Fruit fly (Drosophila melanogaster) whole organism, embryonic: Measurements from ENCODE around the gene cindr.
A peak's percentile ranks its signal among the peaks of the same experiment; 100 is the strongest.

Source experiments
- CG10209 ChIP-seq: fragments of 200-800 bp; sonication (Bioruptor generic); optimal IDR thresholded peaks from 3 replicates; lab custom pipeline; 2017; ENCODE audit warnings: missing biosample characterization, mild to moderate bottlenecking, missing genetic modification characterization, missing genetic modification reagents
- CG10321 ChIP-seq: fragments of 200-800 bp; sonication (Bioruptor generic); IDR thresholded peaks from 2 replicates; pipeline ENCODE4 v1.3.6; 2022; ENCODE audit warnings: missing biosample characterization, missing genetic modification characterization
- CG10366 ChIP-seq: fragments of 200-800 bp; sonication (Bioruptor generic); IDR thresholded peaks from 2 replicates; pipeline ENCODE4 v1.3.6; 2022; ENCODE audit warnings: missing biosample characterization, missing genetic modification characterization
- CG10431 ChIP-seq: fragments of 200-800 bp; sonication (Bioruptor generic); optimal IDR thresholded peaks from 3 replicates; lab custom pipeline; 2018; ENCODE audit warnings: missing biosample characterization, mild to moderate bottlenecking, missing genetic modification characterization
- CG14014 ChIP-seq: fragments of 200-800 bp; sonication (Bioruptor generic); IDR thresholded peaks from 2 replicates; pipeline ENCODE4 v1.3.6; 2022; ENCODE audit warnings: missing biosample characterization, missing genetic modification characterization
- CG1529 ChIP-seq: fragments of 200-800 bp; sonication (Bioruptor generic); optimal IDR thresholded peaks from 3 replicates; lab custom pipeline; 2018; ENCODE audit warnings: missing biosample characterization, missing genetic modification characterization
- CG16813 ChIP-seq: fragments of 200-800 bp; sonication (Bioruptor generic); IDR thresholded peaks from 3 replicates; pipeline ENCODE4 v1.3.6; 2022; ENCODE audit warnings: missing biosample characterization, missing genetic modification characterization; ENCODE audit not compliant: partially characterized antibody
- CG1792 ChIP-seq: fragments of 200-800 bp; sonication (Bioruptor generic); optimal IDR thresholded peaks from 2 replicates; lab custom pipeline; 2016; ENCODE audit warnings: missing biosample characterization, missing genetic modification characterization
- CG2120 ChIP-seq: fragments of 200-800 bp; sonication (Bioruptor generic); optimal IDR thresholded peaks from 3 replicates; lab custom pipeline; 2016; ENCODE audit warnings: missing biosample characterization, missing genetic modification characterization
- CG30403 ChIP-seq: fragments of 200-800 bp; sonication (Bioruptor generic); optimal IDR thresholded peaks from 3 replicates; lab custom pipeline; 2016; ENCODE audit warnings: missing biosample characterization, missing genetic modification characterization
- CG31365 ChIP-seq: fragments of 200-800 bp; sonication (Bioruptor generic); optimal IDR thresholded peaks from 2 replicates; lab custom pipeline; 2018; ENCODE audit warnings: missing biosample characterization, mild to moderate bottlenecking, missing genetic modification characterization
- CG33213 ChIP-seq: fragments of 200-800 bp; sonication (Bioruptor generic); optimal IDR thresholded peaks from 3 replicates; lab custom pipeline; 2016; ENCODE audit warnings: missing biosample characterization, missing genetic modification characterization
- CG3407 ChIP-seq: fragments of 200-800 bp; sonication (Bioruptor generic); optimal IDR thresholded peaks from 2 replicates; lab custom pipeline; 2018; ENCODE audit warnings: missing biosample characterization, mild to moderate bottlenecking, missing genetic modification characterization
- CG7556 ChIP-seq: fragments of 200-800 bp; sonication (Bioruptor generic); optimal IDR thresholded peaks from 2 replicates; lab custom pipeline; 2017; ENCODE audit warnings: missing biosample characterization, mild to moderate bottlenecking, missing genetic modification characterization
- CG9437 ChIP-seq: fragments of 200-800 bp; sonication (Bioruptor generic); optimal IDR thresholded peaks from 2 replicates; lab custom pipeline; 2018; ENCODE audit warnings: missing biosample characterization, mild to moderate bottlenecking, missing genetic modification characterization
- D ChIP-seq, 2 experiments: fragments of 200-800 bp in 1 of 2; fragments of >200 bp in 1 of 2; sonication (Bioruptor generic) in 1 of 2; optimal IDR thresholded peaks; 2 replicates in 1 of 2; 3 replicates in 1 of 2; lab custom pipeline; 2017; ENCODE audit warnings: mild to moderate bottlenecking in 1 of 2, missing biosample characterization in 1 of 2, missing genetic modification characterization in 1 of 2, missing genetic modification reagents in 1 of 2
- Doc2 ChIP-seq: fragments of 200-800 bp; sonication (Bioruptor generic); IDR thresholded peaks from 2 replicates; pipeline ENCODE4 v1.3.6; 2022; ENCODE audit warnings: missing biosample characterization, missing genetic modification characterization
- Dref ChIP-seq: fragments of 200-800 bp; sonication (Bioruptor generic); IDR thresholded peaks from 2 replicates; pipeline ENCODE4 v1.3.6; 2022; ENCODE audit warnings: missing biosample characterization, missing genetic modification characterization
- Elba2 ChIP-seq: fragments of 200-800 bp; sonication (Bioruptor generic); optimal IDR thresholded peaks from 3 replicates; lab custom pipeline; 2016; ENCODE audit warnings: missing biosample characterization, missing genetic modification characterization
- HLHmδ ChIP-seq: fragments of 200-800 bp; sonication (Bioruptor generic); optimal IDR thresholded peaks from 2 replicates; lab custom pipeline; 2018; ENCODE audit warnings: missing biosample characterization, mild to moderate bottlenecking, missing genetic modification characterization, moderate library complexity
- Hand ChIP-seq: fragments of 200-800 bp; sonication (Bioruptor generic); optimal IDR thresholded peaks from 2 replicates; lab custom pipeline; 2017; ENCODE audit warnings: mild to moderate bottlenecking, missing biosample characterization, missing genetic modification reagents, missing genetic modification characterization
- Hr78 ChIP-seq, 2 experiments: fragments of 200-800 bp in 1 of 2; fragments of >200 bp in 1 of 2; sonication (Bioruptor generic) in 1 of 2; optimal IDR thresholded peaks; 2 replicates each; lab custom pipeline; 2017 to 2019; ENCODE audit warnings: missing biosample characterization in 2 of 2, missing genetic modification characterization in 2 of 2, mild to moderate bottlenecking in 1 of 2, moderate library complexity in 1 of 2
- Lpt ChIP-seq: fragments of >200 bp; optimal IDR thresholded peaks from 2 replicates; lab custom pipeline; 2018; ENCODE audit warnings: missing biosample characterization, missing genetic modification characterization
- Med ChIP-seq: fragments of 200-800 bp; sonication (Bioruptor generic); peaks from one replicate; lab custom pipeline; 2016; ENCODE audit warnings: missing biosample characterization, missing genetic modification characterization, mild to moderate bottlenecking, inconsistent platforms, moderate library complexity
- Mrtf ChIP-seq: fragments of 200-800 bp; sonication (Bioruptor generic); IDR thresholded peaks from 3 replicates; pipeline ENCODE4 v1.3.6; 2022; ENCODE audit warnings: missing biosample characterization, missing genetic modification characterization
- Myb ChIP-seq: fragments of 200-800 bp; sonication (Bioruptor generic); optimal IDR thresholded peaks from 2 replicates; lab custom pipeline; 2016; ENCODE audit warnings: missing biosample characterization, missing genetic modification characterization
- NK7.1 ChIP-seq: fragments of 200-800 bp; sonication (Bioruptor generic); optimal IDR thresholded peaks from 3 replicates; lab custom pipeline; 2016; ENCODE audit warnings: missing biosample characterization, missing genetic modification characterization
- Scr ChIP-seq: fragments of 200-800 bp; sonication (Bioruptor generic); IDR thresholded peaks from 2 replicates; pipeline ENCODE4 v1.3.6; 2022; ENCODE audit warnings: missing biosample characterization, missing genetic modification characterization; ENCODE audit not compliant: partially characterized antibody
- Xbp1 ChIP-seq: fragments of 200-800 bp; sonication (Bioruptor generic); optimal IDR thresholded peaks from 3 replicates; lab custom pipeline; 2016; ENCODE audit warnings: missing biosample characterization, mild to moderate bottlenecking, missing genetic modification characterization
- Xrp1 ChIP-seq: fragments of 200-800 bp; sonication (Bioruptor generic); IDR thresholded peaks from 2 replicates; pipeline ENCODE4 v1.3.6; 2022; ENCODE audit warnings: missing biosample characterization, missing genetic modification characterization
- abd-A ChIP-seq: fragments of 200-800 bp; sonication (Bioruptor generic); optimal IDR thresholded peaks from 3 replicates; lab custom pipeline; 2019; ENCODE audit warnings: missing biosample characterization, mild to moderate bottlenecking, missing genetic modification characterization, moderate library complexity
- btn ChIP-seq: fragments of 200-800 bp; sonication (Bioruptor generic); optimal IDR thresholded peaks from 2 replicates; lab custom pipeline; 2016; ENCODE audit warnings: missing biosample characterization, missing genetic modification characterization
- cg ChIP-seq: fragments of 200-800 bp; sonication (Bioruptor generic); optimal IDR thresholded peaks from 3 replicates; lab custom pipeline; 2019; ENCODE audit warnings: missing biosample characterization, mild to moderate bottlenecking, missing genetic modification characterization, moderate library complexity
- chn ChIP-seq: fragments of 200-800 bp; sonication (Bioruptor generic); optimal IDR thresholded peaks from 2 replicates; lab custom pipeline; 2016; ENCODE audit warnings: missing biosample characterization, missing genetic modification characterization
- gcm ChIP-seq: fragments of 200-800 bp; sonication (Bioruptor generic); optimal IDR thresholded peaks from 2 replicates; lab custom pipeline; 2019; ENCODE audit warnings: missing biosample characterization, mild to moderate bottlenecking, missing genetic modification characterization, moderate library complexity
- ind ChIP-seq: fragments of 200-800 bp; sonication (Bioruptor generic); optimal IDR thresholded peaks from 3 replicates; lab custom pipeline; 2016; ENCODE audit warnings: missing biosample characterization, missing genetic modification characterization
- klu ChIP-seq: fragments of 200-800 bp; sonication (Bioruptor generic); IDR thresholded peaks from 2 replicates; pipeline ENCODE4 v1.3.6; 2022; ENCODE audit warnings: missing biosample characterization, missing genetic modification characterization
- lbe ChIP-seq: fragments of 200-800 bp; sonication (Bioruptor generic); optimal IDR thresholded peaks from 2 replicates; lab custom pipeline; 2016; ENCODE audit warnings: missing biosample characterization, mild to moderate bottlenecking, missing genetic modification characterization
- lmd ChIP-seq: fragments of 200-800 bp; sonication (Bioruptor generic); IDR thresholded peaks from 2 replicates; pipeline ENCODE4 v1.3.6; 2022; ENCODE audit warnings: missing biosample characterization, missing genetic modification characterization
- oc ChIP-seq: fragments of 200-800 bp; sonication (Bioruptor generic); optimal IDR thresholded peaks from 2 replicates; lab custom pipeline; 2018; ENCODE audit warnings: missing biosample characterization, mild to moderate bottlenecking, missing genetic modification characterization, moderate library complexity
- otp ChIP-seq: fragments of 200-800 bp; sonication (Bioruptor generic); IDR thresholded peaks from 3 replicates; pipeline ENCODE4, ENCODE4 v1.3.6; 2022; ENCODE audit warnings: missing biosample characterization, missing genetic modification characterization
- pita ChIP-seq: fragments of 200-800 bp; sonication (Bioruptor generic); optimal IDR thresholded peaks from 2 replicates; lab custom pipeline; 2017; ENCODE audit warnings: missing biosample characterization, mild to moderate bottlenecking, missing genetic modification characterization
- scrt ChIP-seq: fragments of 200-800 bp; sonication (Bioruptor generic); optimal IDR thresholded peaks from 2 replicates; lab custom pipeline; 2018; ENCODE audit warnings: missing biosample characterization, mild to moderate bottlenecking, missing genetic modification characterization, moderate library complexity
- tgo ChIP-seq: fragments of 200-800 bp; sonication (Bioruptor generic); IDR thresholded peaks from 3 replicates; pipeline ENCODE4 v1.3.6; 2022; ENCODE audit warnings: missing biosample characterization, missing genetic modification characterization
- tin ChIP-seq: fragments of 200-800 bp; sonication (Bioruptor generic); optimal IDR thresholded peaks from 3 replicates; lab custom pipeline; 2016; ENCODE audit warnings: missing biosample characterization, missing genetic modification characterization
- tx ChIP-seq: fragments of 200-800 bp; sonication (Bioruptor generic); optimal IDR thresholded peaks from 2 replicates; lab custom pipeline; 2016; ENCODE audit warnings: missing biosample characterization, missing genetic modification characterization
- usp ChIP-seq: fragments of >200 bp; optimal IDR thresholded peaks from 2 replicates; lab custom pipeline; 2017; ENCODE audit warnings: missing biosample characterization, missing genetic modification characterization
- vvl ChIP-seq: fragments of 200-800 bp; sonication (Bioruptor generic); IDR thresholded peaks from 2 replicates; pipeline ENCODE4 v1.3.6; 2022; ENCODE audit warnings: missing biosample characterization, missing genetic modification characterization
- wek ChIP-seq: fragments of 200-800 bp; sonication (Bioruptor generic); optimal IDR thresholded peaks from 3 replicates; lab custom pipeline; 2018; ENCODE audit warnings: missing biosample characterization, mild to moderate bottlenecking, missing genetic modification characterization, moderate library complexity
- yki ChIP-seq: fragments of >200 bp; optimal IDR thresholded peaks from 3 replicates; lab custom pipeline; 2018
- zen ChIP-seq: fragments of 200-800 bp; sonication (Bioruptor generic); optimal IDR thresholded peaks from 3 replicates; lab custom pipeline; 2018; ENCODE audit warnings: missing biosample characterization, mild to moderate bottlenecking, missing genetic modification characterization, moderate library complexity

The cindr gene

dm6 chr3R:30805762-30806371 lies 2.5 kb upstream of the cindr start (continued):
- TF ChIP-seq Med (GFP tag; lab: Kevin White, UChicago) (peak; percentile 68), CG10209 (GFP tag; lab: Kevin White, UChicago) (no peak), CG10366 (GFP tag; lab: Robert Waterston, UW) (no peak), Doc2 (no peak), pita (GFP tag; lab: Kevin White, UChicago) (no peak), Hand (GFP tag; lab: Kevin White, UChicago) (no peak), CG1529 (no peak), CG10321 (GFP tag; lab: Robert Waterston, UW) (peak; percentile 70), Scr (no peak), oc (tag; lab: Kevin White, UChicago) (peak; percentile 87), chn (no peak), Myb (GFP tag; lab: Kevin White, UChicago) (peak; percentile 5), Dref (GFP tag; lab: Robert Waterston, UW) (no peak), Elba2 (GFP tag; lab: Kevin White, UChicago) (peak; percentile 70), NK7.1 (GFP tag; lab: Kevin White, UChicago) (no peak), CG30403 (GFP tag; lab: Kevin White, UChicago) (no peak), CG9437 (GFP tag; lab: Kevin White, UChicago) (no peak), CG7556 (no peak), Lpt (GFP tag; lab: Kevin White, UChicago) (no peak), tin (GFP tag; lab: Kevin White, UChicago) (no peak), Xbp1 (GFP tag; lab: Kevin White, UChicago) (no peak), CG33213 (no peak), CG10431 (GFP tag; lab: Kevin White, UChicago) (no peak), wek (GFP tag; lab: Kevin White, UChicago) (peak; percentile 22), ind (GFP tag; lab: Kevin White, UChicago) (no peak), CG2120 (no peak), D (optimal IDR thresholded peaks at IDR 0.05; lab: Kevin White, UChicago) (peak; percentile 62), D (GFP tag; optimal IDR thresholded peaks at IDR 0.05; lab: Kevin White, UChicago) (no peak), CG14014 (GFP tag; lab: Robert Waterston, UW) (no peak), lmd (GFP tag; lab: Robert Waterston, UW) (no peak), btn (GFP tag; lab: Kevin White, UChicago) (no peak), CG1792 (GFP tag; lab: Kevin White, UChicago) (no peak), vvl (GFP tag; lab: Robert Waterston, UW) (peak; percentile 72), Hr78 (GFP tag; optimal IDR thresholded peaks at IDR 0.05; lab: Kevin White, UChicago) (no peak), scrt (GFP tag; lab: Kevin White, UChicago) (peak; percentile 97), gcm (GFP tag; lab: Kevin White, UChicago) (no peak), tgo (GFP tag; lab: Robert Waterston, UW) (no peak), abd-A (tag; lab: Kevin White, UChicago) (peak; percentile 22), yki (lab: Kevin White, UChicago) (no peak), zen (tag; lab: Kevin White, UChicago) (no peak), CG31365 (tag; lab: Kevin White, UChicago) (no peak), CG16813 (GFP tag; lab: Robert Waterston, UW) (no peak), cg (GFP tag; lab: Kevin White, UChicago) (peak; percentile 99), tx (GFP tag; lab: Kevin White, UChicago) (no peak), usp (GFP tag; lab: Kevin White, UChicago) (no peak), HLHmδ (GFP tag; lab: Kevin White, UChicago) (no peak), CG3407 (no peak), lbe (no peak), Xrp1 (GFP tag; lab: Robert Waterston, UW) (0 out of 2 replicates have a peak, but pooled peaks have one; percentile 36), Mrtf (GFP tag; lab: Robert Waterston, UW) (no peak), otp (GFP tag; lab: Robert Waterston, UW) (0 out of 3 replicates have a peak, but pooled peaks have one; percentile 27), klu (GFP tag; lab: Robert Waterston, UW) (no peak)
